Fruit fly (Drosophila melanogaster) whole organism, wandering third instar larva: ENCODE measurements around the gene CG15382.

Experiments
- ey ChIP-seq: fragments of 200-800 bp; sonication (Bioruptor generic); optimal IDR thresholded peaks from 2 replicates; lab custom pipeline; 2016; ENCODE audit warnings: missing biosample characterization, missing genetic modification characterization
- lola ChIP-seq: fragments of >200 bp; optimal IDR thresholded peaks from 2 replicates; lab custom pipeline; 2017; ENCODE audit warnings: missing biosample characterization, missing genetic modification characterization
- sv ChIP-seq: fragments of 200-800 bp; sonication (Bioruptor generic); optimal IDR thresholded peaks from 3 replicates; lab custom pipeline; 2016; ENCODE audit warnings: missing biosample characterization, missing genetic modification characterization

DNA sequence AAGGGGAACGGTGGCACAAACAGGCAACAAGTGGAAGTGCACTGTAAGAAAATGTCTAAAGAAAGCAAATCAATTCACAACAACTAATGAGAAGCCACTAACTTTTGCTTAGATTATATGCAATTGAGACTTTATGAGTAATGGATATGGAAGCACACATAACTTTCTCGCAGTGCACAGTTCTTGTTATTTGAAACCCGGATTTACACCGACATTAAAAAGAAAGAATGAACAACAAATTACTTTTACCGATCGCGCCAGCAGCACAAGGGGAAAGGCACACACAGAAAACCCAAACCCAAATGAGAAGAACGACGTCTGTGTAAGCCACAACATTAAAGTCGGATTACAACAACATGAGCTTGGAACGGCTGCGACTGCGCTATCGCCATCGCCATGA is 33.5 kb downstream of the CG15382 start:
- TF ChIP-seq ey (peak; percentile 64), sv (GFP tag; lab: Kevin White, UChicago) (no peak), lola (GFP tag; lab: Kevin White, UChicago) (no peak)
